Fruit fly (Drosophila melanogaster) whole organism, embryonic: Measurements from ENCODE around the gene CG15641.
A peak's percentile ranks its signal among the peaks of the same experiment; 100 is the strongest.

Experiments used
- CG12104 ChIP-seq: fragments of 200-800 bp; sonication (Bioruptor generic); optimal IDR thresholded peaks from 3 replicates; lab custom pipeline; 2016; ENCODE audit warnings: missing biosample characterization, missing genetic modification characterization
- CG13123 ChIP-seq: fragments of 200-800 bp; sonication (Bioruptor generic); optimal IDR thresholded peaks from 2 replicates; lab custom pipeline; 2016; ENCODE audit warnings: missing biosample characterization, missing genetic modification characterization
- CG14860 ChIP-seq: fragments of 200-800 bp; sonication (Bioruptor generic); IDR thresholded peaks from 3 replicates; pipeline ENCODE4 v1.3.6; 2022; ENCODE audit warnings: missing biosample characterization, missing genetic modification characterization; ENCODE audit not compliant: partially characterized antibody
- CG30403 ChIP-seq: fragments of 200-800 bp; sonication (Bioruptor generic); optimal IDR thresholded peaks from 3 replicates; lab custom pipeline; 2016; ENCODE audit warnings: missing biosample characterization, missing genetic modification characterization
- CoRest ChIP-seq: fragments of 200-800 bp; sonication (Bioruptor generic); optimal IDR thresholded peaks from 3 replicates; lab custom pipeline; 2018; ENCODE audit warnings: missing biosample characterization, mild to moderate bottlenecking, missing genetic modification characterization, moderate library complexity
- Mad ChIP-seq: fragments of 200-800 bp; sonication (Bioruptor generic); optimal IDR thresholded peaks from 2 replicates; lab custom pipeline; 2016; ENCODE audit warnings: missing biosample characterization, missing genetic modification characterization
- ac ChIP-seq: fragments of 200-800 bp; sonication (Bioruptor generic); optimal IDR thresholded peaks from 3 replicates; lab custom pipeline; 2017; ENCODE audit warnings: missing biosample characterization, mild to moderate bottlenecking, missing genetic modification characterization
- pb ChIP-seq: fragments of 200-800 bp; sonication (Bioruptor generic); optimal IDR thresholded peaks from 3 replicates; lab custom pipeline; 2016; ENCODE audit warnings: missing biosample characterization, missing genetic modification characterization
- zf30C ChIP-seq: fragments of 200-800 bp; sonication (Bioruptor generic); optimal IDR thresholded peaks from 3 replicates; lab custom pipeline; 2018; ENCODE audit warnings: missing biosample characterization, mild to moderate bottlenecking, missing genetic modification characterization

DNA sequence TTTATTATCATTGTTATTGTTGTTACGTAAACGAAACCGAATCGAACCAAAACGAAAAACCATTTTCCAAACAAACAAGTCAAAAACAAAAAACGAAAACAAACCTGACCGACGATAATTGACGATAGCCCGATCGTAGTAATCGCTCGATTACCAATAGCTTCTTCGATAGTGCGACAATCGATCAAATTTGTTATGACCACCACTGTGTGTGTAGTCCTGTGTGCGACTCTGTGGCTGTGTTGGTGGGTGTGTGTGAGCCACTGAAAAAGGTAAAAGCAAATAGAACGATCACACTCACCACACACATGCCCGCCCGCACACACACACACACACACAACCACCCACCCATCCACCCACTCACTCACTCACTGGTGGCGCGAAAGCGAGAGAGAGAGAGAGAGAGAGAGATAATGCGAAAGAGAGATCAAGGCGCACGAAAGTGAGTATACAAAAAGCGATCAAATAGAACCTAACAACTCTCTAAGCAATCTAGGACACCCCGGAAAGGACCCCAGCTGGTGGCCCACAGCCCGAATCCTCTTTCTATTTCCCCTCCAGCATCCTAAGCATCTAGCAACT is 16.9 kb downstream of the CG15641 start:
- TF ChIP-seq CG14860 (peak; percentile 56; the same call in 1 of the 3 replicates), CG13123 (no peak), zf30C (no peak), ac (no peak), CoRest (tag; lab: Kevin White, UChicago) (no peak), pb (GFP tag; lab: Kevin White, UChicago) (no peak), CG12104 (GFP tag; lab: Kevin White, UChicago) (no peak), Mad (GFP tag; lab: Kevin White, UChicago) (no peak), CG30403 (GFP tag; lab: Kevin White, UChicago) (no peak)
